3 fruit fly cellular contexts compared by ENCODE assay signal in genomic region chr3R:12972106-12972505, dm6.
TF ChIP-seq lines count a peak whose summit lies in the region.

No protein-coding gene starts in this region.

- no peak for TF ChIP-seq CTCF in whole organism, embryonic (GFP tag; optimal IDR thresholded peaks at IDR 0.05; lab: Kevin White, UChicago)

TF ChIP-seq in whole organism, adult, 20 proteins besides CTCF, POLR2A, EP300 and RAD21:
- no peak for TF ChIP-seq CG1620 (GFP tag; optimal IDR thresholded peaks at IDR 0.05; lab: Kevin White, UChicago)
- peak; percentile 13 for TF ChIP-seq Mnt (GFP tag; optimal IDR thresholded peaks at IDR 0.05; lab: Kevin White, UChicago)

TF ChIP-seq in whole organism, embryonic, 481 proteins besides CTCF, POLR2A, EP300 and RAD21:
- TF ChIP-seq mirr (GFP tag; optimal IDR thresholded peaks at IDR 0.05; lab: Kevin White, UChicago) (peak; percentile 63), GATAe (GFP tag; conservative IDR thresholded peaks at IDR 0.05; lab: Robert Waterston, UW) (peak; percentile 76), sisA (GFP tag; IDR thresholded peaks at IDR 0.05; lab: Robert Waterston, UW) (no peak), B-H2 (GFP tag; optimal IDR thresholded peaks at IDR 0.05; lab: Kevin White, UChicago) (no peak), sug (tag; optimal IDR thresholded peaks at IDR 0.05; lab: Kevin White, UChicago) (peak; percentile 80), CG2875 (GFP tag; optimal IDR thresholded peaks at IDR 0.05; lab: Kevin White, UChicago) (no peak), grau (tag; optimal IDR thresholded peaks at IDR 0.05; lab: Kevin White, UChicago) (no peak), MTF-1 (GFP tag; optimal IDR thresholded peaks at IDR 0.05; lab: Kevin White, UChicago; ENCODE audit: borderline replicate concordance) (no peak), H2.0 (GFP tag; IDR thresholded peaks at IDR 0.05; lab: Robert Waterston, UW) (no peak), CG14860 (GFP tag; IDR thresholded peaks at IDR 0.05; lab: Robert Waterston, UW; ENCODE audit: partially characterized antibody) (no peak), CG31365 (tag; optimal IDR thresholded peaks at IDR 0.05; lab: Kevin White, UChicago) (no peak), Xrp1 (GFP tag; IDR thresholded peaks at IDR 0.05; lab: Robert Waterston, UW) (no peak), sd (tag; optimal IDR thresholded peaks at IDR 0.05; lab: Kevin White, UChicago) (peak; percentile 61), CrebB (tag; optimal IDR thresholded peaks at IDR 0.05; lab: Kevin White, UChicago) (no peak), CG1647 (GFP tag; optimal IDR thresholded peaks at IDR 0.05; lab: Kevin White, UChicago) (no peak), CG7786 (GFP tag; optimal IDR thresholded peaks at IDR 0.05; lab: Kevin White, UChicago) (no peak), NFAT (GFP tag; IDR thresholded peaks at IDR 0.05; lab: Robert Waterston, UW) (no peak), z (GFP tag; IDR thresholded peaks at IDR 0.05; lab: Robert Waterston, UW) (no peak), croc (GFP tag; conservative IDR thresholded peaks at IDR 0.05; lab: Robert Waterston, UW) (no peak), Hey (tag; optimal IDR thresholded peaks at IDR 0.05; lab: Kevin White, UChicago) (peak; percentile 92), CG18599 (GFP tag; optimal IDR thresholded peaks at IDR 0.05; lab: Kevin White, UChicago) (peak; percentile 8), h (optimal IDR thresholded peaks at IDR 0.05; lab: Kevin White, UChicago) (no peak), CkIIα-i1 (GFP tag; IDR thresholded peaks at IDR 0.05; lab: Robert Waterston, UW) (no peak), Sin3A (optimal IDR thresholded peaks at IDR 0.05; lab: Kevin White, UChicago) (no peak), slou (GFP tag; optimal IDR thresholded peaks at IDR 0.05; lab: Kevin White, UChicago) (no peak), lab (GFP tag; optimal IDR thresholded peaks at IDR 0.05; lab: Kevin White, UChicago) (peak; percentile 3), grn (GFP tag; optimal IDR thresholded peaks at IDR 0.05; lab: Kevin White, UChicago) (peak; percentile 81), vnd (GFP tag; IDR thresholded peaks at IDR 0.05; lab: Robert Waterston, UW; ENCODE audit: partially characterized antibody) (peak; percentile 35; the same call in 1 of the 3 replicates), exex (tag; optimal IDR thresholded peaks at IDR 0.05; lab: Kevin White, UChicago) (peak; percentile 98), CG12391 (tag; optimal IDR thresholded peaks at IDR 0.05; lab: Kevin White, UChicago) (no peak), CG34376 (GFP tag; optimal IDR thresholded peaks at IDR 0.05; lab: Kevin White, UChicago) (peak; percentile 78), CG11398 (GFP tag; optimal IDR thresholded peaks at IDR 0.05; lab: Kevin White, UChicago) (no peak), oc (tag; optimal IDR thresholded peaks at IDR 0.05; lab: Kevin White, UChicago) (no peak), Kr (GFP tag; optimal IDR thresholded peaks at IDR 0.05; lab: Kevin White, UChicago) (no peak), CG7928 (GFP tag; optimal IDR thresholded peaks at IDR 0.05; lab: Kevin White, UChicago) (peak; percentile 57), CG7963 (GFP tag; IDR thresholded peaks at IDR 0.05; lab: Robert Waterston, UW; ENCODE audit: partially characterized antibody) (no peak), CG10543 (GFP tag; optimal IDR thresholded peaks at IDR 0.05; lab: Kevin White, UChicago) (peak; percentile 10)

TF ChIP-seq in whole organism, prepupa, 60 proteins besides CTCF, POLR2A, EP300 and RAD21:
- TF ChIP-seq salr (GFP tag; optimal IDR thresholded peaks at IDR 0.05; lab: Kevin White, UChicago) (no peak), CG4318 (GFP tag; optimal IDR thresholded peaks at IDR 0.05; lab: Kevin White, UChicago) (no peak), CG15336 (GFP tag; IDR thresholded peaks at IDR 0.05; lab: Robert Waterston, UW) (no peak), vri (GFP tag; optimal IDR thresholded peaks at IDR 0.05; lab: Kevin White, UChicago) (peak; percentile 34), eg (GFP tag; IDR thresholded peaks at IDR 0.05; lab: Robert Waterston, UW) (no peak)
